Fruit fly (Drosophila melanogaster) whole organism, embryonic: ENCODE measurements around the gene fred.

Source experiments
- Abd-B ChIP-seq: fragments of 200-800 bp; sonication (Bioruptor generic); optimal IDR thresholded peaks from 2 replicates; lab custom pipeline; 2018; ENCODE audit warnings: missing biosample characterization, mild to moderate bottlenecking, missing genetic modification characterization, moderate library complexity
- B-H2 ChIP-seq: fragments of 200-800 bp; sonication (Bioruptor generic); optimal IDR thresholded peaks from 2 replicates; lab custom pipeline; 2018; ENCODE audit warnings: missing biosample characterization, mild to moderate bottlenecking, missing genetic modification characterization
- CG12299 ChIP-seq: fragments of 200-800 bp; sonication (Bioruptor generic); optimal IDR thresholded peaks from 2 replicates; lab custom pipeline; 2018; ENCODE audit warnings: missing biosample characterization, mild to moderate bottlenecking, missing genetic modification characterization
- CG13287 ChIP-seq: fragments of 200-800 bp; sonication (Bioruptor generic); IDR thresholded peaks from 2 replicates; pipeline ENCODE4 v1.3.6; 2022; ENCODE audit warnings: missing biosample characterization, missing genetic modification characterization; ENCODE audit not compliant: partially characterized antibody
- CG13296 ChIP-seq: fragments of 200-800 bp; sonication (Bioruptor generic); optimal IDR thresholded peaks from 3 replicates; lab custom pipeline; 2018; ENCODE audit warnings: missing biosample characterization, mild to moderate bottlenecking, missing genetic modification characterization
- CG13424 ChIP-seq: fragments of 200-800 bp; sonication (Bioruptor generic); optimal IDR thresholded peaks from 2 replicates; lab custom pipeline; 2019; ENCODE audit warnings: missing biosample characterization, mild to moderate bottlenecking, missing genetic modification characterization, moderate library complexity
- CG13775 ChIP-seq: fragments of 200-800 bp; sonication (Bioruptor generic); optimal IDR thresholded peaks from 3 replicates; lab custom pipeline; 2017; ENCODE audit warnings: missing biosample characterization, mild to moderate bottlenecking, missing genetic modification characterization
- CG14441 ChIP-seq: fragments of 200-800 bp; sonication (Bioruptor generic); IDR thresholded peaks from 2 replicates; pipeline ENCODE4 v1.3.6; 2022; ENCODE audit warnings: missing biosample characterization, missing genetic modification characterization
- CG15696 ChIP-seq: fragments of 200-800 bp; sonication (Bioruptor generic); optimal IDR thresholded peaks from 2 replicates; lab custom pipeline; 2019; ENCODE audit warnings: missing biosample characterization, mild to moderate bottlenecking, missing genetic modification characterization, moderate library complexity
- CG16815 ChIP-seq: fragments of 200-800 bp; sonication (Bioruptor generic); optimal IDR thresholded peaks from 3 replicates; lab custom pipeline; 2017; ENCODE audit warnings: missing biosample characterization, mild to moderate bottlenecking, missing genetic modification characterization
- CG43689 ChIP-seq: fragments of 200-800 bp; sonication (Bioruptor generic); IDR thresholded peaks from 2 replicates; pipeline ENCODE4 v1.3.6; 2022; ENCODE audit warnings: missing biosample characterization, missing genetic modification characterization
- CG4820 ChIP-seq: fragments of 200-800 bp; sonication (Bioruptor generic); optimal IDR thresholded peaks from 3 replicates; lab custom pipeline; 2016; ENCODE audit warnings: missing biosample characterization, missing genetic modification characterization
- CG5245 ChIP-seq: fragments of 200-800 bp; sonication (Bioruptor generic); optimal IDR thresholded peaks from 3 replicates; lab custom pipeline; 2016; ENCODE audit warnings: missing biosample characterization, missing genetic modification characterization
- CG7745 ChIP-seq: fragments of 200-800 bp; sonication (Bioruptor generic); optimal IDR thresholded peaks from 2 replicates; lab custom pipeline; 2018; ENCODE audit warnings: missing biosample characterization, mild to moderate bottlenecking, missing genetic modification characterization, moderate library complexity
- CG7839 ChIP-seq: fragments of 200-800 bp; sonication (Bioruptor generic); optimal IDR thresholded peaks from 3 replicates; lab custom pipeline; 2018; ENCODE audit warnings: missing biosample characterization, mild to moderate bottlenecking, missing genetic modification characterization, moderate library complexity
- CG7928 ChIP-seq: fragments of 200-800 bp; sonication (Bioruptor generic); optimal IDR thresholded peaks from 2 replicates; lab custom pipeline; 2017; ENCODE audit warnings: missing biosample characterization, mild to moderate bottlenecking, missing genetic modification characterization
- CG8290 ChIP-seq, 3 experiments: fragments of 200-800 bp; sonication (Bioruptor generic); optimal IDR thresholded peaks; 2 replicates each; lab custom pipeline; 2016 to 2019; ENCODE audit warnings: missing biosample characterization in 3 of 3, missing genetic modification characterization in 3 of 3, mild to moderate bottlenecking in 2 of 3, moderate library complexity in 1 of 3
- Dll ChIP-seq: fragments of 200-800 bp; sonication (Bioruptor generic); IDR thresholded peaks from 4 replicates; pipeline ENCODE4 v1.3.6; 2022; ENCODE audit warnings: missing biosample characterization, missing genetic modification characterization; ENCODE audit not compliant: partially characterized antibody
- Ets97D ChIP-seq: fragments of 200-800 bp; sonication (Bioruptor generic); optimal IDR thresholded peaks from 3 replicates; lab custom pipeline; 2016; ENCODE audit warnings: missing biosample characterization, missing genetic modification characterization
- Gsc ChIP-seq: fragments of 200-800 bp; sonication (Bioruptor generic); IDR thresholded peaks from 2 replicates; pipeline ENCODE4 v1.3.6; 2022; ENCODE audit warnings: missing biosample characterization, missing genetic modification characterization
- HLHmδ ChIP-seq: fragments of 200-800 bp; sonication (Bioruptor generic); optimal IDR thresholded peaks from 2 replicates; lab custom pipeline; 2018; ENCODE audit warnings: missing biosample characterization, mild to moderate bottlenecking, missing genetic modification characterization, moderate library complexity
- Hr51 ChIP-seq, 2 experiments: fragments of 200-800 bp; sonication (Bioruptor generic); optimal IDR thresholded peaks; 2 replicates in 1 of 2; 3 replicates in 1 of 2; lab custom pipeline; 2016 to 2018; ENCODE audit warnings: missing biosample characterization in 2 of 2, missing genetic modification characterization in 2 of 2, mild to moderate bottlenecking in 1 of 2, moderate library complexity in 1 of 2
- Jarid2 ChIP-seq: fragments of 200-800 bp; sonication (Bioruptor generic); optimal IDR thresholded peaks from 3 replicates; lab custom pipeline; 2017; ENCODE audit warnings: mild to moderate bottlenecking, missing biosample characterization, missing genetic modification reagents, missing genetic modification characterization
- MBD-R2 ChIP-seq: fragments of 200-800 bp; sonication (Bioruptor generic); IDR thresholded peaks from 2 replicates; pipeline ENCODE4 v1.3.6; 2022; ENCODE audit warnings: missing biosample characterization, missing genetic modification characterization
- Max ChIP-seq: fragments of 200-800 bp; sonication (Bioruptor generic); optimal IDR thresholded peaks from 2 replicates; lab custom pipeline; 2016; ENCODE audit warnings: missing biosample characterization, mild to moderate bottlenecking, missing genetic modification characterization
- NC2α ChIP-seq: fragments of 200-800 bp; sonication (Bioruptor generic); optimal IDR thresholded peaks from 2 replicates; lab custom pipeline; 2016; ENCODE audit warnings: missing biosample characterization, missing genetic modification characterization
- Rx ChIP-seq: fragments of 200-800 bp; sonication (Bioruptor generic); IDR thresholded peaks from 2 replicates; pipeline ENCODE4 v1.3.6; 2022; ENCODE audit warnings: missing biosample characterization, missing genetic modification characterization
- Sry-β ChIP-seq: fragments of 200-800 bp; sonication (Bioruptor generic); optimal IDR thresholded peaks from 2 replicates; lab custom pipeline; 2018; ENCODE audit warnings: missing biosample characterization, mild to moderate bottlenecking, missing genetic modification characterization, moderate library complexity
- Ssrp ChIP-seq: fragments of 200-800 bp; sonication (Bioruptor generic); optimal IDR thresholded peaks from 2 replicates; lab custom pipeline; 2018; ENCODE audit warnings: missing biosample characterization, mild to moderate bottlenecking, missing genetic modification characterization, moderate library complexity
- bbx ChIP-seq: fragments of 200-800 bp; sonication (Bioruptor generic); IDR thresholded peaks from 2 replicates; pipeline ENCODE4 v1.3.6; 2022; ENCODE audit warnings: missing biosample characterization, missing genetic modification characterization; ENCODE audit not compliant: partially characterized antibody
- cas ChIP-seq: fragments of 200-800 bp; sonication (Bioruptor generic); IDR thresholded peaks from 2 replicates; pipeline ENCODE4 v1.3.6; 2022; ENCODE audit warnings: missing biosample characterization, missing genetic modification characterization
- emc ChIP-seq: fragments of 200-800 bp; sonication (Bioruptor generic); optimal IDR thresholded peaks from 2 replicates; lab custom pipeline; 2016; ENCODE audit warnings: missing biosample characterization, missing genetic modification characterization
- ftz-f1 ChIP-seq: fragments of 200-800 bp; sonication (Bioruptor generic); optimal IDR thresholded peaks from 2 replicates; lab custom pipeline; 2016; ENCODE audit warnings: missing biosample characterization, missing genetic modification characterization
- gcm2 ChIP-seq: fragments of 200-800 bp; sonication (Bioruptor generic); optimal IDR thresholded peaks from 2 replicates; lab custom pipeline; 2016; ENCODE audit warnings: missing biosample characterization, missing genetic modification characterization
- gsb ChIP-seq: fragments of 200-800 bp; sonication (Bioruptor generic); IDR thresholded peaks from 2 replicates; pipeline ENCODE4 v1.3.6; 2022; ENCODE audit warnings: missing biosample characterization, missing genetic modification characterization
- ind ChIP-seq: fragments of 200-800 bp; sonication (Bioruptor generic); optimal IDR thresholded peaks from 3 replicates; lab custom pipeline; 2016; ENCODE audit warnings: missing biosample characterization, missing genetic modification characterization
- lola ChIP-seq, 3 experiments: fragments of >200 bp in 2 of 3; fragments of 200-800 bp in 1 of 3; sonication (Bioruptor generic) in 1 of 3; optimal IDR thresholded peaks; 2 replicates each; lab custom pipeline; 2017 to 2019; ENCODE audit warnings: missing biosample characterization in 3 of 3, missing genetic modification characterization in 3 of 3, mild to moderate bottlenecking in 1 of 3, moderate library complexity in 1 of 3
- nmo ChIP-seq: fragments of 200-800 bp; sonication (Bioruptor generic); optimal IDR thresholded peaks from 2 replicates; lab custom pipeline; 2018; ENCODE audit warnings: missing biosample characterization, mild to moderate bottlenecking, missing genetic modification characterization, moderate library complexity
- phol ChIP-seq: fragments of 200-800 bp; sonication (Bioruptor generic); optimal IDR thresholded peaks from 3 replicates; lab custom pipeline; 2018; ENCODE audit warnings: missing biosample characterization, mild to moderate bottlenecking, missing genetic modification characterization, moderate library complexity
- repo ChIP-seq: fragments of 200-800 bp; sonication (Bioruptor generic); optimal IDR thresholded peaks from 2 replicates; lab custom pipeline; 2016; ENCODE audit warnings: missing biosample characterization, missing genetic modification characterization
- schlank ChIP-seq: fragments of 200-800 bp; sonication (Bioruptor generic); optimal IDR thresholded peaks from 2 replicates; lab custom pipeline; 2018; ENCODE audit warnings: missing biosample characterization, mild to moderate bottlenecking, missing genetic modification characterization
- scrt ChIP-seq: fragments of 200-800 bp; sonication (Bioruptor generic); optimal IDR thresholded peaks from 2 replicates; lab custom pipeline; 2018; ENCODE audit warnings: missing biosample characterization, mild to moderate bottlenecking, missing genetic modification characterization, moderate library complexity
- sens-2 ChIP-seq: fragments of 200-800 bp; sonication (Bioruptor generic); IDR thresholded peaks from 2 replicates; pipeline ENCODE4 v1.3.6; 2022; ENCODE audit warnings: missing biosample characterization, missing genetic modification characterization
- tna ChIP-seq: fragments of 200-800 bp; sonication (Bioruptor generic); IDR thresholded peaks from 2 replicates; pipeline ENCODE4 v1.3.6; 2022; ENCODE audit warnings: missing biosample characterization, missing genetic modification characterization; ENCODE audit not compliant: partially characterized antibody
- twi ChIP-seq: fragments of 200-800 bp; optimal IDR thresholded peaks from 2 replicates; lab custom pipeline; 2019; ENCODE audit warnings: missing biosample characterization, mild to moderate bottlenecking, missing genetic modification characterization, moderate library complexity
- tx ChIP-seq: fragments of 200-800 bp; sonication (Bioruptor generic); optimal IDR thresholded peaks from 2 replicates; lab custom pipeline; 2016; ENCODE audit warnings: missing biosample characterization, missing genetic modification characterization
- unc-4 ChIP-seq: fragments of 200-800 bp; sonication (Bioruptor generic); IDR thresholded peaks from 2 replicates; pipeline ENCODE4 v1.3.6; 2022; ENCODE audit warnings: missing biosample characterization, missing genetic modification characterization; ENCODE audit not compliant: partially characterized antibody

Gene fred

DNA sequence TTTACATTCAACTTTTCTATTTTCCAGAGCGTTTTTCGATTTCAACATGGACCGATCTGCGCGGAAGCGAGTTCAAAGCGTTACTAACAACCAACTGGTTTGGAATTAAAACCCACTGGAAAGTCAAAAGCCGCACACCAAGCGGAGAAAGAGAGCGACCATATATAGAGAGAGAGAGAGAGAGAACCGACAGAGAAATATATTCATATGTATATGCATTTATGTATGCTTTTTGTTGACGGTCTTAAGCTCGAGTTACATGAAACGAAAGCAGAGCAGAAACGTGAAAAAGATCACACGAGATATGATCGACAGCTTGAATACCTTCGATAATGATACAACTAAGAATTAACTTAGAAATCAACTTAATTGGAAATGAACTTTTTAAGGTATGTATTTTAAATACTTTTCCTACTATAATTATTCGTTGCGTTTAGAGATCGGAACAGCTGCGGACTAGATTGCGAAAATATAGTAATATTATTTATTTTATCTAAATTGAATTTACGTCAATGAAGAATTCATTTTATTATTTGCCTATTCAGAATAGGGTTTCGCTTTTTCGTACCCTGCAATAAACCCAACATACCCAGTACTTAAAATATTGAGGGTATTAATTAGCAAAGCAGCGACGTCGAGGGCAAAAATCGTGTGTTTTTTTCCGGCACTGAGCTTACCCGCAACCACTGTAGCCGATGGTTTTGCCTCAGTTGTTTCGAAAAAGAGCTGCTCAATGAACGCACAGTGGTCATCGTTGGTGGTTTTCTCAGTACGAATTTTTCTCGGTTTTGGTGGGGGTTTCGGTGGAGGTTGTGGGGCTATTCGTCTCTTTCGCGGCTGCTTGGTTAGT, 102.5 kb downstream of the fred start (continued):
- peak; percentile 23 for TF ChIP-seq CG15696
- no peak for TF ChIP-seq Rx (GFP tag; lab: Robert Waterston, UW)
- TF ChIP-seq phol (tag; lab: Kevin White, UChicago): peak; percentile 65
- no peak for TF ChIP-seq Sry-β (GFP tag; lab: Kevin White, UChicago)
- TF ChIP-seq tna (GFP tag; lab: Robert Waterston, UW): no peak
- TF ChIP-seq Ssrp (tag; lab: Kevin White, UChicago): peak; percentile 79
- TF ChIP-seq Max: no peak
- no peak for TF ChIP-seq emc (GFP tag; lab: Kevin White, UChicago)
- peak; percentile 34 for TF ChIP-seq ind (GFP tag; lab: Kevin White, UChicago)
- peak; percentile 64 for TF ChIP-seq CG13424 (tag; lab: Kevin White, UChicago)
- TF ChIP-seq B-H2: no peak
- no peak for TF ChIP-seq Dll
- TF ChIP-seq Gsc (GFP tag; lab: Robert Waterston, UW): no peak
- no peak for TF ChIP-seq CG43689 (GFP tag; lab: Robert Waterston, UW)
- no peak for TF ChIP-seq repo (GFP tag; lab: Kevin White, UChicago)
- TF ChIP-seq CG16815: peak; percentile 63
- TF ChIP-seq CG13775 (GFP tag; lab: Kevin White, UChicago): peak; percentile 55
- TF ChIP-seq Ets97D (GFP tag; lab: Kevin White, UChicago): no peak
- peak; percentile 18 for TF ChIP-seq CG13296 (GFP tag; lab: Kevin White, UChicago)
- TF ChIP-seq CG12299 (tag; lab: Kevin White, UChicago): no peak
- no peak for TF ChIP-seq CG13287 (GFP tag; lab: Robert Waterston, UW)
- TF ChIP-seq CG8290 (GFP tag; optimal IDR thresholded peaks at IDR 0.05; lab: Kevin White, UChicago): peak; percentile 21
- peak in 1 of 2 experiments; percentile 26 for TF ChIP-seq CG8290 (tag; optimal IDR thresholded peaks at IDR 0.05; lab: Kevin White, UChicago)
- TF ChIP-seq CG7839 (tag; lab: Kevin White, UChicago): peak; percentile 71
- no peak for TF ChIP-seq CG5245 (GFP tag; lab: Kevin White, UChicago)
- TF ChIP-seq HLHmδ: no peak
- no peak for TF ChIP-seq bbx (GFP tag; lab: Robert Waterston, UW)
- TF ChIP-seq ftz-f1: no peak
- peak in 1 of 3 experiments; percentile 61 for TF ChIP-seq lola (GFP tag; optimal IDR thresholded peaks at IDR 0.05; lab: Kevin White, UChicago)
- no peak for TF ChIP-seq tx (GFP tag; lab: Kevin White, UChicago)
- no peak for TF ChIP-seq gsb (GFP tag; lab: Robert Waterston, UW)
- TF ChIP-seq unc-4: no peak
- no peak for TF ChIP-seq gcm2 (GFP tag; lab: Kevin White, UChicago)
- TF ChIP-seq CG14441: peak; percentile 51; the same call in 1 of the 2 replicates
- TF ChIP-seq Abd-B (GFP tag; lab: Kevin White, UChicago): peak; percentile 43
- TF ChIP-seq sens-2: no peak
- TF ChIP-seq nmo (GFP tag; lab: Kevin White, UChicago): peak; percentile 69
- peak; percentile 31 for TF ChIP-seq twi (tag; lab: Kevin White, UChicago)
- TF ChIP-seq scrt: peak; percentile 12
- TF ChIP-seq NC2α (GFP tag; lab: Kevin White, UChicago): no peak
- TF ChIP-seq Jarid2: no peak
- peak in 1 of 2 experiments; percentile 74 for TF ChIP-seq Hr51 (GFP tag; optimal IDR thresholded peaks at IDR 0.05; lab: Kevin White, UChicago)
- no peak for TF ChIP-seq cas
- TF ChIP-seq CG7745: no peak
- TF ChIP-seq CG7928 (GFP tag; lab: Kevin White, UChicago): no peak
- no peak for TF ChIP-seq schlank (tag; lab: Kevin White, UChicago)
- no peak for TF ChIP-seq MBD-R2 (GFP tag; lab: Robert Waterston, UW)
- peak; percentile 6 for TF ChIP-seq CG4820
